Fruit fly (Drosophila melanogaster) whole organism, embryonic: ENCODE data around the gene Vlet.
A peak's percentile ranks its signal among the peaks of the same experiment; 100 is the strongest.

Source experiments
- Adf1 ChIP-seq: fragments of 200-800 bp; sonication (Bioruptor generic); IDR thresholded peaks from 2 replicates; pipeline ENCODE4 v1.3.6; 2022; ENCODE audit warnings: missing biosample characterization, missing genetic modification characterization
- Blimp-1 ChIP-seq: fragments of 200-800 bp; sonication (Bioruptor generic); optimal IDR thresholded peaks from 3 replicates; lab custom pipeline; 2018; ENCODE audit warnings: missing biosample characterization, missing genetic modification characterization, mild to moderate bottlenecking, moderate library complexity, missing genetic modification reagents
- CG10979 ChIP-seq: fragments of 200-800 bp; sonication (Bioruptor generic); optimal IDR thresholded peaks from 2 replicates; lab custom pipeline; 2018; ENCODE audit warnings: missing biosample characterization, mild to moderate bottlenecking, missing genetic modification characterization, moderate library complexity
- CG11247 ChIP-seq: fragments of 200-800 bp; sonication (Bioruptor generic); IDR thresholded peaks from 2 replicates; pipeline ENCODE4 v1.3.6; 2022; ENCODE audit warnings: missing biosample characterization, missing genetic modification characterization
- CG11398 ChIP-seq: fragments of 200-800 bp; sonication (Bioruptor generic); optimal IDR thresholded peaks from 2 replicates; lab custom pipeline; 2016; ENCODE audit warnings: missing biosample characterization, missing genetic modification characterization
- CG12391 ChIP-seq: fragments of 200-800 bp; sonication (Bioruptor generic); optimal IDR thresholded peaks from 3 replicates; lab custom pipeline; 2018; ENCODE audit warnings: missing biosample characterization, mild to moderate bottlenecking, missing genetic modification characterization, moderate library complexity
- CG12744 ChIP-seq: fragments of 200-800 bp; sonication (Bioruptor generic); optimal IDR thresholded peaks from 2 replicates; lab custom pipeline; 2016; ENCODE audit warnings: missing biosample characterization, missing genetic modification characterization
- CG13894 ChIP-seq: fragments of 200-800 bp; sonication (Bioruptor generic); optimal IDR thresholded peaks from 3 replicates; lab custom pipeline; 2018; ENCODE audit warnings: missing biosample characterization, mild to moderate bottlenecking, missing genetic modification characterization, moderate library complexity
- CG15269 ChIP-seq: fragments of 200-800 bp; sonication (Bioruptor generic); optimal IDR thresholded peaks from 2 replicates; lab custom pipeline; 2018; ENCODE audit warnings: missing biosample characterization, mild to moderate bottlenecking, missing genetic modification characterization, moderate library complexity
- CG1647 ChIP-seq: fragments of 200-800 bp; sonication (Bioruptor generic); optimal IDR thresholded peaks from 3 replicates; lab custom pipeline; 2016; ENCODE audit warnings: missing biosample characterization, missing genetic modification characterization
- CG16779 ChIP-seq: fragments of 200-800 bp; sonication (Bioruptor generic); IDR thresholded peaks from 2 replicates; pipeline ENCODE4 v1.3.6; 2022; ENCODE audit warnings: missing biosample characterization, missing genetic modification characterization
- CG2129 ChIP-seq: fragments of 200-800 bp; sonication (Bioruptor generic); IDR thresholded peaks from 2 replicates; pipeline ENCODE4 v1.3.6; 2022; ENCODE audit warnings: missing biosample characterization, missing genetic modification characterization; ENCODE audit not compliant: partially characterized antibody
- CG33213 ChIP-seq: fragments of 200-800 bp; sonication (Bioruptor generic); optimal IDR thresholded peaks from 3 replicates; lab custom pipeline; 2016; ENCODE audit warnings: missing biosample characterization, missing genetic modification characterization
- CG42726 ChIP-seq: fragments of 200-800 bp; sonication (Bioruptor generic); IDR thresholded peaks from 2 replicates; pipeline ENCODE4 v1.3.6; 2022; ENCODE audit warnings: missing biosample characterization, missing genetic modification characterization; ENCODE audit not compliant: partially characterized antibody
- CG4404 ChIP-seq: fragments of 200-800 bp; sonication (Bioruptor generic); IDR thresholded peaks from 2 replicates; pipeline ENCODE4 v1.3.6; 2022; ENCODE audit warnings: missing biosample characterization, missing genetic modification characterization
- CG8388 ChIP-seq: fragments of 200-800 bp; sonication (Bioruptor generic); optimal IDR thresholded peaks from 2 replicates; lab custom pipeline; 2019; ENCODE audit warnings: missing biosample characterization, mild to moderate bottlenecking, missing genetic modification characterization, moderate library complexity
- CG9437 ChIP-seq: fragments of 200-800 bp; sonication (Bioruptor generic); optimal IDR thresholded peaks from 2 replicates; lab custom pipeline; 2018; ENCODE audit warnings: missing biosample characterization, mild to moderate bottlenecking, missing genetic modification characterization
- Dad ChIP-seq: fragments of 200-800 bp; sonication (Bioruptor generic); optimal IDR thresholded peaks from 3 replicates; lab custom pipeline; 2016; ENCODE audit warnings: missing biosample characterization, missing genetic modification characterization
- H15 ChIP-seq: fragments of 200-800 bp; sonication (Bioruptor generic); IDR thresholded peaks from 3 replicates; pipeline ENCODE4 v1.3.6; 2022; ENCODE audit warnings: missing biosample characterization, missing genetic modification characterization
- HLH3B ChIP-seq: fragments of 200-800 bp; sonication (Bioruptor generic); IDR thresholded peaks from 2 replicates; pipeline ENCODE4 v1.3.6; 2022; ENCODE audit warnings: missing biosample characterization, missing genetic modification characterization
- HLHmδ ChIP-seq: fragments of 200-800 bp; sonication (Bioruptor generic); optimal IDR thresholded peaks from 2 replicates; lab custom pipeline; 2018; ENCODE audit warnings: missing biosample characterization, mild to moderate bottlenecking, missing genetic modification characterization, moderate library complexity
- Hand ChIP-seq: fragments of 200-800 bp; sonication (Bioruptor generic); optimal IDR thresholded peaks from 2 replicates; lab custom pipeline; 2017; ENCODE audit warnings: mild to moderate bottlenecking, missing biosample characterization, missing genetic modification reagents, missing genetic modification characterization
- Kr ChIP-seq: fragments of 200-800 bp; sonication (Bioruptor generic); optimal IDR thresholded peaks from 2 replicates; lab custom pipeline; 2017; ENCODE audit warnings: missing biosample characterization, mild to moderate bottlenecking, missing genetic modification characterization
- Mes4 ChIP-seq: fragments of 200-800 bp; sonication (Bioruptor generic); optimal IDR thresholded peaks from 2 replicates; lab custom pipeline; 2016; ENCODE audit warnings: missing biosample characterization, missing genetic modification characterization
- Myb ChIP-seq: fragments of 200-800 bp; sonication (Bioruptor generic); optimal IDR thresholded peaks from 2 replicates; lab custom pipeline; 2016; ENCODE audit warnings: missing biosample characterization, missing genetic modification characterization
- Neu2 ChIP-seq: fragments of 200-800 bp; sonication (Bioruptor generic); optimal IDR thresholded peaks from 3 replicates; lab custom pipeline; 2016; ENCODE audit warnings: missing biosample characterization, missing genetic modification characterization, borderline replicate concordance
- Optix ChIP-seq: fragments of 200-800 bp; sonication (Bioruptor generic); IDR thresholded peaks from 3 replicates; pipeline ENCODE4 v1.3.6; 2022; ENCODE audit warnings: missing biosample characterization, missing genetic modification characterization
- Pdp1 ChIP-seq, 2 experiments: fragments of 200-800 bp; sonication (Bioruptor generic); optimal IDR thresholded peaks; 3 replicates each; lab custom pipeline; 2016; ENCODE audit warnings: missing biosample characterization in 2 of 2, missing genetic modification characterization in 2 of 2, mild to moderate bottlenecking in 1 of 2, moderate library complexity in 1 of 2
- Poxn ChIP-seq: fragments of 200-800 bp; sonication (Bioruptor generic); IDR thresholded peaks from 2 replicates; pipeline ENCODE4 v1.3.6; 2022; ENCODE audit warnings: missing biosample characterization, missing genetic modification characterization
- ap ChIP-seq: fragments of 200-800 bp; sonication (Bioruptor generic); IDR thresholded peaks from 2 replicates; pipeline ENCODE4 v1.3.6; 2022; ENCODE audit warnings: missing biosample characterization, missing genetic modification characterization
- chm ChIP-seq: fragments of 200-800 bp; sonication (Bioruptor generic); IDR thresholded peaks from 2 replicates; pipeline ENCODE4 v1.3.6; 2022; ENCODE audit warnings: missing biosample characterization, missing genetic modification characterization
- dimm ChIP-seq: fragments of 200-800 bp; sonication (Bioruptor generic); IDR thresholded peaks from 2 replicates; pipeline ENCODE4 v1.3.6; 2022; ENCODE audit warnings: missing biosample characterization, missing genetic modification characterization
- exex ChIP-seq: fragments of 200-800 bp; sonication (Bioruptor generic); optimal IDR thresholded peaks from 4 replicates; lab custom pipeline; 2018; ENCODE audit warnings: missing biosample characterization, mild to moderate bottlenecking, missing genetic modification characterization, moderate library complexity
- fd102C ChIP-seq: fragments of 200-800 bp; sonication (Bioruptor generic); optimal IDR thresholded peaks from 2 replicates; lab custom pipeline; 2018; ENCODE audit warnings: missing biosample characterization, mild to moderate bottlenecking, missing genetic modification characterization, moderate library complexity
- gcm2 ChIP-seq: fragments of 200-800 bp; sonication (Bioruptor generic); optimal IDR thresholded peaks from 2 replicates; lab custom pipeline; 2016; ENCODE audit warnings: missing biosample characterization, missing genetic modification characterization
- gro ChIP-seq: fragments of 200-800 bp; sonication (Bioruptor generic); optimal IDR thresholded peaks from 2 replicates; lab custom pipeline; 2016; ENCODE audit warnings: missing biosample characterization, missing genetic modification characterization
- gsb ChIP-seq: fragments of 200-800 bp; sonication (Bioruptor generic); IDR thresholded peaks from 2 replicates; pipeline ENCODE4 v1.3.6; 2022; ENCODE audit warnings: missing biosample characterization, missing genetic modification characterization
- jigr1 ChIP-seq: fragments of 200-800 bp; sonication (Bioruptor generic); IDR thresholded peaks from 3 replicates; pipeline ENCODE4 v1.3.6; 2022; ENCODE audit warnings: missing biosample characterization, missing genetic modification characterization
- klu ChIP-seq: fragments of 200-800 bp; sonication (Bioruptor generic); IDR thresholded peaks from 2 replicates; pipeline ENCODE4 v1.3.6; 2022; ENCODE audit warnings: missing biosample characterization, missing genetic modification characterization
- kni ChIP-seq: fragments of 200-800 bp; sonication (Bioruptor generic); optimal IDR thresholded peaks from 3 replicates; lab custom pipeline; 2017; ENCODE audit warnings: mild to moderate bottlenecking, missing biosample characterization, missing genetic modification reagents, missing genetic modification characterization
- lbe ChIP-seq: fragments of 200-800 bp; sonication (Bioruptor generic); optimal IDR thresholded peaks from 2 replicates; lab custom pipeline; 2016; ENCODE audit warnings: missing biosample characterization, mild to moderate bottlenecking, missing genetic modification characterization
- maf-S ChIP-seq: fragments of 200-800 bp; sonication (Bioruptor generic); optimal IDR thresholded peaks from 2 replicates; lab custom pipeline; 2016; ENCODE audit warnings: missing biosample characterization, missing genetic modification characterization
- mirr ChIP-seq: fragments of 200-800 bp; sonication (Bioruptor generic); optimal IDR thresholded peaks from 3 replicates; lab custom pipeline; 2018; ENCODE audit warnings: missing biosample characterization, mild to moderate bottlenecking, missing genetic modification characterization
- odd ChIP-seq: fragments of 200-800 bp; sonication (Bioruptor generic); optimal IDR thresholded peaks from 2 replicates; lab custom pipeline; 2017; ENCODE audit warnings: missing biosample characterization, mild to moderate bottlenecking, missing genetic modification characterization
- p53 ChIP-seq: fragments of 200-800 bp; sonication (Bioruptor generic); optimal IDR thresholded peaks from 2 replicates; lab custom pipeline; 2016; ENCODE audit warnings: missing biosample characterization, missing genetic modification characterization
- slou ChIP-seq: fragments of 200-800 bp; sonication (Bioruptor generic); optimal IDR thresholded peaks from 3 replicates; lab custom pipeline; 2016; ENCODE audit warnings: missing biosample characterization, missing genetic modification characterization
- sna ChIP-seq: fragments of 200-800 bp; sonication (Bioruptor generic); IDR thresholded peaks from 2 replicates; pipeline ENCODE4 v1.3.6; 2022; ENCODE audit warnings: missing biosample characterization, missing genetic modification characterization; ENCODE audit not compliant: partially characterized antibody
- zen ChIP-seq: fragments of 200-800 bp; sonication (Bioruptor generic); optimal IDR thresholded peaks from 3 replicates; lab custom pipeline; 2018; ENCODE audit warnings: missing biosample characterization, mild to moderate bottlenecking, missing genetic modification characterization, moderate library complexity
- zfh1 ChIP-seq: fragments of 200-800 bp; sonication (Bioruptor generic); IDR thresholded peaks from 3 replicates; pipeline ENCODE4 v1.3.6; 2022; ENCODE audit warnings: missing biosample characterization, missing genetic modification characterization

Vlet gene

DNA sequence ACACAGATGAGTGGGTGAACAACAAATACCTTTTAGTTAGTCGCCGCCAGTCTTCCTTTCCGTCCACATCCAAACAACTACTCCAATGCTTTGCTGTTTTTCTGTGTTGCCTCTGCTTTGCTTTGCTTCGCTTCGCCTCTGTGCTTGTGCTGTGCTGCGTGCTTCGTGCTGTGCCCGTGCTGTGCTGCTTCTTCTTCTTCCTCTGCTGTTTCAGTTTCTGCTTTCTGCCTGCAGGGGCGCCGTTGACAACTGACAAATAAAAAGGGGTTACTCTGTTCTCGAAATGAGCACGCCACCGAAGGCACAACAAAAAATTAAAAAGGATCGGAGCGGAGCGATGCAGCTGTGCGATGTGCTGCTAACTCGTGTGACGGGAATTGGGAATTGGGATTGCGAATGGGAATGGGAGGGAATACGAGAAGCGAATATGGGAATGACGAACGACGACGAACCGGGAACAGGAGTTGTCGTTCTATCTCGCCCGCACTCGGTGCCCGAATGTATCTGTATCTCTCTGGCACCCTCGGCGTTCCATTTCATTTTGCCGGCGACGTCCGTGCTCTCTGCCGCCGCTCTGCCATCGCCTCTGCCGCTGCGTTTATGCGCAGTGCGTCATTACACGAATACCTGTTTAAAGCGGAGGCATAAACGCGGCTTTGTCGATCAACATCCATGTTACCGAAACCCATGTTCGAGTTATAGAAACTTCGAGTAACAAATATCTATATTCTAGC lies 36.3 kb upstream of the Vlet start (continued):
- peak; percentile 40 for TF ChIP-seq Blimp-1 (GFP tag; lab: Kevin White, UChicago)
- peak; percentile 34 for TF ChIP-seq CG8388 (GFP tag; lab: Kevin White, UChicago)
- no peak for TF ChIP-seq HLHmδ (GFP tag; lab: Kevin White, UChicago)
- peak; percentile 82 for TF ChIP-seq Adf1 (GFP tag; lab: Robert Waterston, UW)
- peak; percentile 59 for TF ChIP-seq ap (GFP tag; lab: Robert Waterston, UW)
- peak; percentile 64 for TF ChIP-seq Myb
- TF ChIP-seq maf-S (GFP tag; lab: Kevin White, UChicago) = peak; percentile 47
- TF ChIP-seq CG12391 (tag; lab: Kevin White, UChicago) = peak; percentile 52
- TF ChIP-seq CG2129 (GFP tag; lab: Robert Waterston, UW) = 0 out of 2 replicates have a peak, but pooled peaks have one; percentile 10
- TF ChIP-seq gcm2 (GFP tag; lab: Kevin White, UChicago) = no peak
- no peak for TF ChIP-seq exex (tag; lab: Kevin White, UChicago)
- no peak for TF ChIP-seq p53 (GFP tag; lab: Kevin White, UChicago)
- peak; percentile 3 for TF ChIP-seq Neu2 (GFP tag; lab: Kevin White, UChicago)
- peak; percentile 27 for TF ChIP-seq lbe (GFP tag; lab: Kevin White, UChicago)
- TF ChIP-seq Mes4 (GFP tag; lab: Kevin White, UChicago) = peak; percentile 69
- peak; percentile 42; the same call in 1 of the 2 replicates for TF ChIP-seq chm (GFP tag; lab: Robert Waterston, UW)
- peak; percentile 65 for TF ChIP-seq CG4404 (GFP tag; lab: Robert Waterston, UW)
- TF ChIP-seq CG42726 (GFP tag; lab: Robert Waterston, UW) = no peak
- TF ChIP-seq dimm (GFP tag; lab: Robert Waterston, UW) = no peak
- peak; percentile 76 for TF ChIP-seq Dad (GFP tag; lab: Kevin White, UChicago)
- TF ChIP-seq Pdp1 (GFP tag; optimal IDR thresholded peaks at IDR 0.05; lab: Kevin White, UChicago) = peak in 1 of 2 experiments; percentile 40
- peak; percentile 78 for TF ChIP-seq CG11398
- no peak for TF ChIP-seq gsb
- no peak for TF ChIP-seq slou (GFP tag; lab: Kevin White, UChicago)
- TF ChIP-seq CG10979 = peak; percentile 32
- TF ChIP-seq fd102C = no peak
- TF ChIP-seq CG16779 (GFP tag; lab: Robert Waterston, UW) = peak; percentile 72; the same call in 1 of the 2 replicates
- TF ChIP-seq gro (GFP tag; lab: Kevin White, UChicago) = peak; percentile 44
- no peak for TF ChIP-seq Hand (GFP tag; lab: Kevin White, UChicago)
- TF ChIP-seq HLH3B (GFP tag; lab: Robert Waterston, UW) = peak; percentile 50
- no peak; the same call in 2 of the 3 replicates for TF ChIP-seq jigr1 (GFP tag; lab: Robert Waterston, UW)
- TF ChIP-seq Optix = peak; percentile 62; the same call in 2 of the 3 replicates
- TF ChIP-seq mirr (GFP tag; lab: Kevin White, UChicago) = peak; percentile 8
- TF ChIP-seq CG33213 (GFP tag; lab: Kevin White, UChicago) = peak; percentile 11
- TF ChIP-seq zen (tag; lab: Kevin White, UChicago) = no peak
- no peak for TF ChIP-seq CG1647
- peak; percentile 78 for TF ChIP-seq CG15269 (tag; lab: Kevin White, UChicago)
- peak; percentile 65 for TF ChIP-seq CG11247 (GFP tag; lab: Robert Waterston, UW)
- peak; percentile 50 for TF ChIP-seq odd (GFP tag; lab: Kevin White, UChicago)
- TF ChIP-seq CG9437 (GFP tag; lab: Kevin White, UChicago) = peak; percentile 42
- TF ChIP-seq H15 (GFP tag; lab: Robert Waterston, UW) = peak; percentile 64; the same call in 2 of the 3 replicates
- peak; percentile 70; the same call in 2 of the 3 replicates for TF ChIP-seq zfh1 (GFP tag; lab: Robert Waterston, UW)
- TF ChIP-seq Poxn (GFP tag; lab: Robert Waterston, UW) = peak; percentile 41; the same call in 1 of the 2 replicates
- no peak for TF ChIP-seq sna (GFP tag; lab: Robert Waterston, UW)
- TF ChIP-seq Kr (GFP tag; lab: Kevin White, UChicago) = peak; percentile 40
- no peak for TF ChIP-seq klu (GFP tag; lab: Robert Waterston, UW)
- no peak for TF ChIP-seq CG12744 (GFP tag; lab: Kevin White, UChicago)
- TF ChIP-seq CG13894 = peak; percentile 60
- peak; percentile 83 for TF ChIP-seq kni
